Worm (Caenorhabditis elegans) whole organism, late embryonic: ENCODE results near the gene F59B2.14.

ENCODE experiments used
- ama-1 ChIP-seq: fragments of 150-350 bp; optimal IDR thresholded peaks from 2 replicates; lab custom pipeline; 2014
- che-1 ChIP-seq: sonication (generic microtip); optimal IDR thresholded peaks from 2 replicates; lab custom pipeline; 2016; ENCODE audit warnings: mild to moderate bottlenecking, missing genetic modification characterization, missing compliant biosample characterization
- eyg-1 ChIP-seq: sonication (generic microtip); optimal IDR thresholded peaks from 2 replicates; lab custom pipeline; 2016; ENCODE audit warnings: missing genotype, missing genetic modification characterization, missing compliant biosample characterization
- fkh-10 ChIP-seq: fragments of 150-350 bp; optimal IDR thresholded peaks from 2 replicates; lab custom pipeline; 2014; ENCODE audit warnings: missing biosample characterization, missing genetic modification reagents, missing genetic modification characterization
- nhr-11 ChIP-seq: fragments of 150-350 bp; optimal IDR thresholded peaks from 2 replicates; lab custom pipeline; 2014; ENCODE audit warnings: missing biosample characterization, missing genetic modification characterization
- pag-3 ChIP-seq: sonication (generic microtip); optimal IDR thresholded peaks from 2 replicates; lab custom pipeline; 2016; ENCODE audit warnings: missing compliant biosample characterization, missing genetic modification characterization, borderline replicate concordance
- pha-4 ChIP-seq: fragments of 150-350 bp; optimal IDR thresholded peaks from 2 replicates; lab custom pipeline; 2018; ENCODE audit warnings: missing biosample characterization, missing genetic modification reagents, missing genetic modification characterization
- pqm-1 ChIP-seq: sonication (generic microtip); optimal IDR thresholded peaks from 2 replicates; lab custom pipeline; 2016; ENCODE audit warnings: missing genetic modification characterization, missing compliant biosample characterization
- rnt-1 ChIP-seq: sonication (generic microtip); optimal IDR thresholded peaks from 2 replicates; lab custom pipeline; 2016; ENCODE audit warnings: missing genetic modification characterization, missing compliant biosample characterization
- sox-4 ChIP-seq: sonication (generic microtip); optimal IDR thresholded peaks from 2 replicates; lab custom pipeline; 2017; ENCODE audit warnings: mild to moderate bottlenecking, missing genetic modification characterization, inconsistent platforms, missing compliant biosample characterization

DNA sequence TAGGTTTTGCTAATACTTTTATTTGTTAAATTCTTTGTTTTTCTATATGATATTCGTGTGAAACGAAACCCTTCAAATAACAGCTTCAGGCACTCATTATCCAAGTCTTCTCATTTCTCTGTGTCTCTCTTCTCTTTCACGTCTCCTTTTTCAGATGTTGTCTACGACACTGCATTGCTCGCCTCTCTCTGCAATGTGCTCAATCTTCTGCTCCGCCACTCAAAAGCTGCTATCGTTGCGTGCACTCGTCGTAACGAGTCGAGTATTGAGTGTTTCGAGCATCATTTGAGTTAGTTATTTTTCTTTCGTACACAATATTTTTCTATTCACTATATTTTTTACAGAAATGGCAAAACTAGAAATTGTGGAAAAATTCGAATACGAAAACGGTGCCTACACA lies 49.3 kb downstream of the F59B2.14 start:
- TF ChIP-seq che-1 (tag; lab: Kevin White, UChicago), result no peak
- TF ChIP-seq pqm-1 (tag; lab: Kevin White, UChicago), result no peak
- no peak for TF ChIP-seq nhr-11 (tag; lab: Kevin White, UChicago)
- no peak for TF ChIP-seq pag-3 (tag; lab: Kevin White, UChicago)
- no peak for TF ChIP-seq sox-4 (tag; lab: Kevin White, UChicago)
- no peak for TF ChIP-seq rnt-1
- TF ChIP-seq fkh-10, result no peak
- no peak for TF ChIP-seq eyg-1 (tag; lab: Kevin White, UChicago)
- TF ChIP-seq pha-4 (tag; lab: Kevin White, UChicago), result no peak
- TF ChIP-seq ama-1 (lab: Kevin White, UChicago), result no peak
